Worm (Caenorhabditis elegans) whole organism, early embryonic: ENCODE results near the gene usp-39.
A peak's percentile ranks its signal among the peaks of the same experiment; 100 is the strongest.
"Not testable (repeated sequence)": the region's sequence is repeated elsewhere in the genome, so short reads cannot be mapped to it uniquely, and the experiment has no call there.

Experiments used
- B0310.2 ChIP-seq: sonication (generic microtip); optimal IDR thresholded peaks from 2 replicates; lab custom pipeline; 2016; ENCODE audit warnings: mild to moderate bottlenecking, missing genetic modification characterization, missing compliant biosample characterization
- F13C5.2 ChIP-seq: sonication (generic microtip); optimal IDR thresholded peaks from 2 replicates; lab custom pipeline; 2017; ENCODE audit warnings: mild to moderate bottlenecking, missing genetic modification characterization, inconsistent platforms, missing compliant biosample characterization
- aly-1 ChIP-seq: sonication (generic microtip); optimal IDR thresholded peaks from 2 replicates; lab custom pipeline; 2016; ENCODE audit warnings: missing genetic modification characterization, missing compliant biosample characterization
- ama-1 ChIP-seq: fragments of 150-350 bp; optimal IDR thresholded peaks from 2 replicates; lab custom pipeline; 2014
- ceh-13 ChIP-seq: fragments of 200-800 bp; sonication (Bioruptor generic); optimal IDR thresholded peaks from 2 replicates; lab custom pipeline; 2018; ENCODE audit warnings: mild to moderate bottlenecking, missing genetic modification characterization, missing compliant biosample characterization
- ceh-36 ChIP-seq: sonication (generic microtip); optimal IDR thresholded peaks from 2 replicates; lab custom pipeline; 2016; ENCODE audit warnings: missing genetic modification characterization, inconsistent platforms, missing compliant biosample characterization
- ets-7 ChIP-seq: sonication (generic microtip); optimal IDR thresholded peaks from 2 replicates; lab custom pipeline; 2016; ENCODE audit warnings: missing genotype, missing genetic modification characterization, missing compliant biosample characterization
- flt-1 ChIP-seq: fragments of 200-800 bp; sonication (Bioruptor generic); IDR thresholded peaks from 2 replicates; pipeline ENCODE4 v1.3.6; 2022; ENCODE audit warnings: missing genetic modification characterization, missing compliant biosample characterization
- hmbx-1 ChIP-seq: sonication (generic microtip); optimal IDR thresholded peaks from 2 replicates; lab custom pipeline; 2016; ENCODE audit warnings: mild to moderate bottlenecking, missing genetic modification characterization, missing compliant biosample characterization
- hmg-4 ChIP-seq: fragments of 200-800 bp; sonication (Bioruptor generic); optimal IDR thresholded peaks from 2 replicates; lab custom pipeline; 2018; ENCODE audit warnings: mild to moderate bottlenecking, missing genetic modification characterization, missing compliant biosample characterization
- hnd-1 ChIP-seq: sonication (generic microtip); optimal IDR thresholded peaks from 2 replicates; lab custom pipeline; 2016; ENCODE audit warnings: missing genetic modification characterization, missing compliant biosample characterization
- pes-1 ChIP-seq: fragments of 200-800 bp; sonication (Bioruptor generic); IDR thresholded peaks from 2 replicates; pipeline ENCODE4 v1.3.6; 2022; ENCODE audit warnings: missing genetic modification reagents, missing genetic modification characterization, missing compliant biosample characterization
- scrt-1 ChIP-seq: fragments of 200-800 bp; sonication (Bioruptor generic); IDR thresholded peaks from 2 replicates; pipeline ENCODE4 v1.3.6; 2022; ENCODE audit warnings: missing genetic modification characterization, missing compliant biosample characterization
- sea-1 ChIP-seq: fragments of 200-800 bp; sonication (Bioruptor generic); conservative IDR thresholded peaks from 2 replicates; pipeline ENCODE4 v1.3.6; 2022; ENCODE audit warnings: missing genetic modification characterization, missing compliant biosample characterization
- tbx-11 ChIP-seq: fragments of 200-800 bp; sonication (Bioruptor generic); IDR thresholded peaks from 2 replicates; pipeline ENCODE4 v1.3.6; 2022; ENCODE audit warnings: missing genetic modification characterization, missing compliant biosample characterization
- tbx-37 ChIP-seq: fragments of 200-800 bp; sonication (Bioruptor generic); conservative IDR thresholded peaks from 2 replicates; pipeline ENCODE4 v1.3.6; 2022; ENCODE audit warnings: missing genetic modification reagents, missing genetic modification characterization, missing compliant biosample characterization
- tra-4 ChIP-seq: sonication (generic microtip); optimal IDR thresholded peaks from 2 replicates; lab custom pipeline; 2017; ENCODE audit warnings: missing genetic modification characterization, missing compliant biosample characterization

usp-39 gene

DNA sequence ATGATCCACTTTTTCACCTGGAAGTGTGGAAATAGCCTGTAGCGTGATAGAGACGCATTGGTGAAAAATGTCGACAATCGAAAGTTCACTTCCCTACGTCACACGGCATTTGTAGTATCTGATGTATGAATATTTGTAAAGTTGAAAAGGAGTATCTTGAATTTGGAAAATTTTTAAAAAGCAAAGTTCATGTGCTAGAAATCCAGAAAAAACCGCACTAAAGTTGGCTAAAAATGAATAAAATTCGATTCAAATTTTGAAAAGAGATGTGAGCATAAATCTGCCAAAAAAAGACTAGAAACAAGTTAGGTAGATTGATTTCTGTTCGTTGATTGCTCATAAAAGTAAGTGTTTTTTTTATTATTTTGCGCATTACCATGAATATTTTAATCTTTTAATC is 18.0 kb downstream of the usp-39 start, which contains the start of gene sri-74:
Gene sri-74, minus strand, starts transcription at position 101 of the 400 bp plus-strand sequence.
- no peak for TF ChIP-seq hmbx-1
- no peak for TF ChIP-seq scrt-1
- no peak for TF ChIP-seq B0310.2
- TF ChIP-seq pes-1 (GFP tag; lab: Robert Waterston, UW): no peak
- no peak for TF ChIP-seq ceh-36 (tag; lab: Kevin White, UChicago)

DNA sequence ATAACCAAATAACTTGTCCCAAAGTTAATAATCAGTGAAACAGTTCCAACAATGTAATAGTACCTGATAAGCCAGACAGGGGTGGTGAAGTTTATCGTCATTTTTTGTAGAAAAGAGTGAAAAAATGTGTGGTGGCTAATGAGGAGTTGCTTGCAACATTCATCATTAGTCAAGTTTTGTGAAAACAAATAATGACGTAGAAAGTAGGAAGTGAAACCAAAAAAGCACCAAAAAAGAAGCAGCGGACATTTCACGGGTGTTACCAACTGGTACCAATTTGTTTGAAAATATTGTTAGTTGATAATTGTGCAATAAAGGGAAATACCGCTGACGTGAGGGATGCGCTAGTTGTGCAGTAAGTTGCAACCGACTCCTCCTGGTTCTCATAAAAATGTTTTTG is 20.4 kb downstream of the usp-39 start, which contains the start of gene sri-36:
Gene sri-36, minus strand, starts transcription at position 101 of the 400 bp plus-strand sequence.
- TF ChIP-seq flt-1 (no peak), sea-1 (GFP tag; lab: Robert Waterston, UW) (no peak), F13C5.2 (tag; lab: Kevin White, UChicago) (no peak), ets-7 (tag; lab: Kevin White, UChicago) (no peak), tra-4 (tag; lab: Kevin White, UChicago) (no peak), hnd-1 (tag; lab: Kevin White, UChicago) (no peak), ama-1 (lab: Kevin White, UChicago) (no peak), hmg-4 (GFP tag; lab: Kevin White, UChicago) (no peak), scrt-1 (no peak), ceh-13 (GFP tag; lab: Kevin White, UChicago) (no peak), aly-1 (tag; lab: Kevin White, UChicago) (no peak), hmbx-1 (no peak), B0310.2 (no peak)

DNA sequence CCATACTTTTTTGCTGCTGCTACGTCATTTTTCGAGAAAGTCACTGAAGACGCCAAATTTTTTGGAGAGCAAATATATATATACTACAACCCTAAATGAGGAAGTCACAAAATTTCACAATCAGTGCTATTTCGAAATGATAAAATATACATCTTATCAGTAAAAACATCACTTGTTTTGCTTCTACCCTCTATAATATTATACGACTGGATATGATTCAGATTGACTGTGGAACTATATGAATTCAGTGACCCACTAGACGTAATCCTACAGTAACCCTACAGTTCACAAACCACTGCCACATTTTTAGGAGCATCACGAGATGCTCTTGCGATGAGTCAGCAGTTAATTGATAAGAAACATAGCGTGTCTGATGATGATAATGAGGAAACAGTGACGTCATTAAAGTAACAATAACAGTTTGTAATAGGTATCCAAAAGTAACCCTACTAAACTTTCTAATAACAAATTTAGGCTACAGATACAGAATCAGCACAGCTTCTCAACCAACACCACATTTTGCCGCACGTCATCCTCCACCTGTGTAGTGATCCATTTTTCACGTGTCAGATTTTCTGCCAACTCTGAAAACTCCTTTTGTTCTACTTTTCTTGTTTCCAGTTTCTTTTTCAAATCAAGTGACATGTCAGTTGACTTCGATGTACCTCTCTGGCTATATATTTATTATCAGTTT is 21.9 kb downstream of the usp-39 start, which contains the start of the genes F33H12.7 and sri-39:
Gene F33H12.7, minus strand, starts transcription at position 51 of the 694 bp plus-strand sequence.
Gene sri-39, plus strand, starts transcription at position 644 of the 694 bp plus-strand sequence.
- no peak for TF ChIP-seq ceh-13 (GFP tag; lab: Kevin White, UChicago)

DNA sequence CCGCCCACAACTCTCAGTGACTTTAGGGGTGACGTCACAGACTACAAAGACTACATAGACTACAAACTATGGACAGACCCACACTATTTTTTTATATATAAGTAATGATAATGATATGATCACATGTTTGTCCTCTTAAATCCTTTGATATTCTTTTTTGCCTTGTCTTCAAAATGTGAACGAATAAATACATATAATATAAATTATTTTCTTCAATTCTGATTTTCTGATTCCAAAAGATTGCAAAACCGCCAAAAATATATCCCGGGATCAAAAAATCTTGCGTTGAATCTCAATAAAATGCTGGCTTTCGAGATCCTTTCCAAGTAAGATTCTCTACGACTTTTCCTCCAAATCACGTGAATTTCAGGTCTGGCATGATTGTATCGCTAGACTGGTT is 35.1 kb downstream of the usp-39 start, which contains the start of gene F33H12.1:
Gene F33H12.1, plus strand, starts transcription at position 301 of the 400 bp plus-strand sequence.
- TF ChIP-seq ama-1 (lab: Kevin White, UChicago); ceh-13 (GFP tag; lab: Kevin White, UChicago); sea-1 (GFP tag; lab: Robert Waterston, UW): not testable (repeated sequence)

DNA sequence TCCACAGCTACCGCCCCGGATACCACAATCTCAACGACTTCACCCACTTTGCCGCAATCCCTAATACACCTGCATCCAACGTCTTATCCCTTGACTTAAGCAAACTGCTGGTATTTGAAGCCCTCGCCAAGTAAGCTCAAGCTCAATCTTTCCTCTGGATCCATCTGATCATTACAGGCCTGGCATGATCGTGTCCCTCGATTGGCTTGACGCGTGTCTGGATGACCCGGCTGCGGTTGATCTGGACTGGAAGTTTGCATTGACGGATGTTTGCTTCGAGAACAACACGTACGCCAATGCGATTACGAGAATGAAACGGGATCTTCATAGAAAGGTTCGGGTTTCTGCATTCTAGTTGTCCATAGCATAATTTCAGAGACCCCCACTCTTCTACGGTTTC is 35.9 kb downstream of the usp-39 start:
- TF ChIP-seq ceh-36 (tag; lab: Kevin White, UChicago) (no peak), tbx-11 (GFP tag; lab: Robert Waterston, UW) (no peak), ama-1 (lab: Kevin White, UChicago) (no peak), ets-7 (tag; lab: Kevin White, UChicago) (no peak), tra-4 (tag; lab: Kevin White, UChicago) (no peak), hnd-1 (tag; lab: Kevin White, UChicago) (no peak), scrt-1 (no peak), pes-1 (GFP tag; lab: Robert Waterston, UW) (no peak), aly-1 (tag; lab: Kevin White, UChicago) (no peak), ceh-13 (GFP tag; lab: Kevin White, UChicago) (no peak), tbx-37 (no peak), hmbx-1 (no peak), sea-1 (GFP tag; lab: Robert Waterston, UW) (no peak), flt-1 (no peak), F13C5.2 (tag; lab: Kevin White, UChicago) (no peak), B0310.2 (no peak), hmg-4 (GFP tag; lab: Kevin White, UChicago) (no peak)

DNA sequence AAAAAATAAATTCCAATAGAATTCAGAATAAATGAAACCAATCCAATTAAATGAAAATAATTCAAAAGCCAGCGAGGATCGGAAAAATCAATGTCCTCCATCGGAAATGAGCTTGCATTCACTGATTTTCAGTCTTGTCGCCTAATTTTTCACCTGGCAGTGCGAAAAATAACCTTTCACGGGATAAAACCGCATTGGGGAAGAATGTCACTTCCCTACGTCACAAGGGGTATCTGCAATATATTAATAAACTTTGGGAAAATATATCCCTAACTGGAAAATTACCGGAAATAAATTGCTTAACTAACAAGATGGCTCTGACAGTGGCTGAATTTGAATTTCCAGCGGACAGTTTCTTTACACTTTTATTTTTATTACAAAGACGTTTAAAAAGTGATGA is 40.2 kb downstream of the usp-39 start, which contains the start of gene sri-77:
Gene sri-77, minus strand, starts transcription at position 101 of the 400 bp plus-strand sequence.
- TF ChIP-seq ets-7 (tag; lab: Kevin White, UChicago) (no peak), ceh-13 (GFP tag; lab: Kevin White, UChicago) (no peak), sea-1 (GFP tag; lab: Robert Waterston, UW) (no peak)

DNA sequence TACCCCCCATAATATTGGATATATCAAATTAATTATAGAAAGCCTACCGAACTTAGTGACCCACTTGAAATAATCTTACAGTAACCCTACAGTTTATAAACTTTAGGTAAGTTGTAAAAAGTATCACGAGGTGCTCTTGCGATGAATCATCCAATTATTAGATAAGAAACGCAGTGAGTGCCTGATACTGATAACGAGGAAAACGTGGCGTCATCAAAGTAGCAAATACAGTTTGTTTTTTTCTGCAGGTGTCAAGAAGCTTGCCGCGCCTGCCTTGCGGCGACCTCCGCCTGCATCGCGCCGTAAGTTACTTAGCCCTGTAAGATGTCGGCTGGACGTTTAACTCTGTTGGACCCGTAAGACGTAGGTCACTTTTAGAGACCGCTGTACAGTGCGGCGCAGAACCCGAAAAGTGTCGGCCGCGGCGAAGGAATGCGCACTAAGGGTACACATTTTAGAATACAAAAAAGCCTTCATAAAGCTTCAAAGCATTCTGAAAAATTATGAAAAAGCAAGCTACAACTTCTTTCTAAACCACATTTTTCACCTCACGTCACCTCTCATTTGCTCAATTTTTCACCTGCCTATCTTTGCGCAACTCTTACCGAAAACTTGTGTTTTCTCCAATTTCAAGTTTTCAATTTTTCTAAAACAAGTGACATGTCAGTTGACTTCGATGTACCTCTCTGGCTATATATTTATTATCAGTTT is 45.3 kb downstream of the usp-39 start, which contains the start of gene sri-38:
Gene sri-38, plus strand, starts transcription at position 661 of the 711 bp plus-strand sequence.
- TF ChIP-seq scrt-1: no peak
- TF ChIP-seq sea-1 (GFP tag; lab: Robert Waterston, UW): no peak
- TF ChIP-seq flt-1: no peak
- TF ChIP-seq ama-1 (lab: Kevin White, UChicago): no peak
- TF ChIP-seq B0310.2: no peak
- no peak for TF ChIP-seq tbx-11 (GFP tag; lab: Robert Waterston, UW)
- TF ChIP-seq pes-1 (GFP tag; lab: Robert Waterston, UW): no peak

DNA sequence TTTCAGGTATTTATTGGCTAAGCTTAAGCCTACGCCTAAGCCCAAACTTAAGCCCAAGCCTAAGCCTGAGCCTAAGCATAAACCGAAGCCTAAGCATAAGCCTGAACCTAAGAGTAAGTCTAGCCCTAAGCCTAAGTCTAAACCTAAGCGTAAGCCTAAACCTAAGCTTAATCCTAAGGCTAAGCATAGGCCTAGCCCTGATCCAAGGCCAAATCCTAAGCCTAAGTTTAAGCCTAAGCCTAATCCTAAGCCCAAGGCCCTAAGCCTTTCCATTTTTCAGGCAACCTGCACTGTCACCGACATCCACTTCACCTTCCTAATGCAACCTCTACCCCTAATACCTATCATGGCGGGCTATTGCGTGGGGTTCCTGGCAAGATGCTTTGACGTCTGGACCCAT is 45.9 kb downstream of the usp-39 start:
- TF ChIP-seq ceh-36 (tag; lab: Kevin White, UChicago) (peak; percentile 52), flt-1 (no peak)
